Worm (Caenorhabditis elegans) whole organism, L4 larva: ENCODE measurements around the gene C06E4.1.

Experiments
- D1046.2 ChIP-seq: fragments of 200-800 bp; sonication (Bioruptor generic); IDR thresholded peaks from 2 replicates; pipeline ENCODE4 v1.3.6; 2022; ENCODE audit warnings: missing genetic modification characterization, missing compliant biosample characterization
- F44E2.7 ChIP-seq: fragments of 200-800 bp; sonication (Bioruptor generic); IDR thresholded peaks from 2 replicates; pipeline ENCODE4 v2.1.2; 2022; ENCODE audit warnings: missing genetic modification characterization, missing compliant biosample characterization
- Y48G9A.11 ChIP-seq: fragments of 200-800 bp; sonication (Bioruptor generic); IDR thresholded peaks from 2 replicates; pipeline ENCODE4 v1.3.6; 2022; ENCODE audit warnings: missing genetic modification reagents, missing genetic modification characterization, missing compliant biosample characterization
- Y5F2A.4 ChIP-seq: fragments of 200-800 bp; sonication (Bioruptor generic); optimal IDR thresholded peaks from 2 replicates; lab custom pipeline; 2018; ENCODE audit warnings: mild to moderate bottlenecking, missing genetic modification characterization, missing compliant biosample characterization
- ama-1 ChIP-seq: fragments of 150-350 bp; optimal IDR thresholded peaks from 2 replicates; lab custom pipeline; 2014; ENCODE audit warnings: inconsistent platforms, mixed read lengths
- daf-16 ChIP-seq, 3 experiments: sonication (generic microtip); optimal IDR thresholded peaks; 2 replicates each; lab custom pipeline; 2016 to 2017; ENCODE audit warnings: missing genetic modification characterization in 3 of 3, missing genetic modification reagents in 3 of 3, mild to moderate bottlenecking in 2 of 3, missing compliant biosample characterization in 2 of 3, missing biosample characterization in 1 of 3, moderate library complexity in 1 of 3
- daf-19 ChIP-seq: fragments of 200-800 bp; sonication (Bioruptor generic); conservative IDR thresholded peaks from 2 replicates; pipeline ENCODE4 v1.3.6; 2022; ENCODE audit warnings: missing genetic modification characterization, missing compliant biosample characterization
- dmd-6 ChIP-seq: fragments of 200-800 bp; sonication (Bioruptor generic); IDR thresholded peaks from 2 replicates; pipeline ENCODE4 v1.3.6; 2022; ENCODE audit warnings: missing genetic modification reagents, missing genetic modification characterization, missing compliant biosample characterization
- dmd-9 ChIP-seq: fragments of 200-800 bp; sonication (Bioruptor generic); IDR thresholded peaks from 2 replicates; pipeline ENCODE4 v1.3.6; 2022; ENCODE audit warnings: missing genetic modification reagents, missing genetic modification characterization, missing compliant biosample characterization
- duxl-1 ChIP-seq: sonication (generic microtip); optimal IDR thresholded peaks from 2 replicates; lab custom pipeline; 2016; ENCODE audit warnings: mild to moderate bottlenecking, missing genetic modification characterization, moderate library complexity, missing compliant biosample characterization; ENCODE audit not compliant: poor library complexity
- egl-27 ChIP-seq: sonication (generic microtip); optimal IDR thresholded peaks from 3 replicates; lab custom pipeline; 2017; ENCODE audit warnings: missing biosample characterization, missing genetic modification reagents, missing genetic modification characterization
- egl-43 ChIP-seq: fragments of 200-800 bp; sonication (Bioruptor generic); IDR thresholded peaks from 2 replicates; pipeline ENCODE4 v1.3.6; 2022; ENCODE audit warnings: missing genetic modification reagents, missing genetic modification characterization, missing compliant biosample characterization
- gei-8 ChIP-seq: fragments of 200-800 bp; sonication (Bioruptor generic); optimal IDR thresholded peaks from 2 replicates; lab custom pipeline; 2018; ENCODE audit warnings: mild to moderate bottlenecking, missing genetic modification characterization, missing compliant biosample characterization
- hlh-11 ChIP-seq: fragments of 200-800 bp; sonication (Bioruptor generic); optimal IDR thresholded peaks from 2 replicates; lab custom pipeline; 2018; ENCODE audit warnings: mild to moderate bottlenecking, missing genetic modification characterization, missing compliant biosample characterization
- hlh-30 ChIP-seq: sonication (generic microtip); optimal IDR thresholded peaks from 2 replicates; lab custom pipeline; 2017; ENCODE audit warnings: antibody characterized with exemption, mild to moderate bottlenecking, missing genetic modification characterization, missing compliant biosample characterization; ENCODE audit not compliant: insufficient read depth
- jun-1 ChIP-seq: fragments of 150-350 bp; optimal IDR thresholded peaks from 2 replicates; lab custom pipeline; 2014; ENCODE audit warnings: missing biosample characterization, missing genetic modification reagents, missing genetic modification characterization
- lin-29 ChIP-seq: fragments of 200-800 bp; sonication (Bioruptor generic); IDR thresholded peaks from 2 replicates; pipeline ENCODE4 v1.3.6; 2022; ENCODE audit warnings: missing genetic modification reagents, missing genetic modification characterization, missing compliant biosample characterization
- mdl-1 ChIP-seq, 2 experiments: fragments of 150-350 bp in 1 of 2; sonication (generic microtip) in 1 of 2; optimal IDR thresholded peaks; 2 replicates each; lab custom pipeline; 2014 to 2017; ENCODE audit warnings: missing biosample characterization in 2 of 2, missing genetic modification characterization in 2 of 2
- nhr-102 ChIP-seq: sonication (generic microtip); optimal IDR thresholded peaks from 2 replicates; lab custom pipeline; 2016; ENCODE audit warnings: mild to moderate bottlenecking, missing genetic modification characterization, moderate library complexity, missing compliant biosample characterization
- nhr-11 ChIP-seq: fragments of 150-350 bp; optimal IDR thresholded peaks from 2 replicates; lab custom pipeline; 2014; ENCODE audit warnings: missing biosample characterization, missing genetic modification characterization
- nhr-111 ChIP-seq: fragments of 200-800 bp; sonication (Bioruptor generic); optimal IDR thresholded peaks from 2 replicates; lab custom pipeline; 2018; ENCODE audit warnings: mild to moderate bottlenecking, missing genetic modification characterization, missing compliant biosample characterization
- nhr-25 ChIP-seq: sonication (generic microtip); optimal IDR thresholded peaks from 2 replicates; lab custom pipeline; 2017; ENCODE audit warnings: missing genetic modification characterization, mild to moderate bottlenecking, missing compliant biosample characterization, antibody characterized with exemption, moderate library complexity, borderline replicate concordance; ENCODE audit not compliant: insufficient read depth
- nhr-28 ChIP-seq: fragments of 150-350 bp; optimal IDR thresholded peaks from 2 replicates; lab custom pipeline; 2014; ENCODE audit warnings: missing biosample characterization, missing genetic modification characterization
- nhr-48 ChIP-seq: sonication (generic microtip); optimal IDR thresholded peaks from 2 replicates; lab custom pipeline; 2016; ENCODE audit warnings: mild to moderate bottlenecking, missing genetic modification characterization, missing compliant biosample characterization
- nhr-77 ChIP-seq: fragments of 150-350 bp; optimal IDR thresholded peaks from 2 replicates; lab custom pipeline; 2014; ENCODE audit warnings: missing biosample characterization, missing genetic modification characterization
- pqm-1 ChIP-seq: sonication (generic microtip); optimal IDR thresholded peaks from 2 replicates; lab custom pipeline; 2017; ENCODE audit warnings: missing biosample characterization, missing genetic modification characterization
- sdz-12 ChIP-seq: fragments of 200-800 bp; sonication (Bioruptor generic); optimal IDR thresholded peaks from 2 replicates; lab custom pipeline; 2018; ENCODE audit warnings: mild to moderate bottlenecking, missing genetic modification characterization, missing compliant biosample characterization
- snpc-1.2 ChIP-seq: fragments of 200-800 bp; sonication (Bioruptor generic); IDR thresholded peaks from 2 replicates; pipeline ENCODE4 v1.3.6; 2022; ENCODE audit warnings: missing genetic modification reagents, missing genetic modification characterization, missing compliant biosample characterization
- spr-3 ChIP-seq: fragments of 200-800 bp; sonication (Bioruptor generic); optimal IDR thresholded peaks from 2 replicates; lab custom pipeline; 2018; ENCODE audit warnings: mild to moderate bottlenecking, missing genetic modification characterization, missing compliant biosample characterization
- tag-97 ChIP-seq: fragments of 200-800 bp; sonication (Bioruptor generic); IDR thresholded peaks from 2 replicates; pipeline ENCODE4 v1.3.6; 2022; ENCODE audit warnings: missing genetic modification characterization, missing compliant biosample characterization
- tra-1 ChIP-seq: fragments of 200-800 bp; sonication (Bioruptor generic); IDR thresholded peaks from 2 replicates; pipeline ENCODE4 v1.3.6; 2022; ENCODE audit warnings: missing genetic modification reagents, missing genetic modification characterization, missing compliant biosample characterization
- unc-62 ChIP-seq, 3 experiments: fragments of 150-350 bp in 1 of 3; sonication (generic microtip); optimal IDR thresholded peaks in 2 of 3; peaks in 1 of 3; 1 replicate in 1 of 3; 2 replicates in 2 of 3; lab custom pipeline; 2014 to 2017; ENCODE audit warnings: missing biosample characterization in 3 of 3, missing genetic modification characterization in 3 of 3, missing genetic modification reagents in 3 of 3, missing genotype in 1 of 3
- zfp-3 ChIP-seq: fragments of 200-800 bp; sonication (Bioruptor generic); conservative IDR thresholded peaks from 2 replicates; pipeline ENCODE4 v1.3.6; 2022; ENCODE audit warnings: missing genetic modification reagents, missing genetic modification characterization, missing compliant biosample characterization
- zip-2 ChIP-seq: fragments of 150-350 bp; optimal IDR thresholded peaks from 2 replicates; lab custom pipeline; 2014; ENCODE audit warnings: missing biosample characterization, missing genetic modification characterization

Gene C06E4.1

DNA sequence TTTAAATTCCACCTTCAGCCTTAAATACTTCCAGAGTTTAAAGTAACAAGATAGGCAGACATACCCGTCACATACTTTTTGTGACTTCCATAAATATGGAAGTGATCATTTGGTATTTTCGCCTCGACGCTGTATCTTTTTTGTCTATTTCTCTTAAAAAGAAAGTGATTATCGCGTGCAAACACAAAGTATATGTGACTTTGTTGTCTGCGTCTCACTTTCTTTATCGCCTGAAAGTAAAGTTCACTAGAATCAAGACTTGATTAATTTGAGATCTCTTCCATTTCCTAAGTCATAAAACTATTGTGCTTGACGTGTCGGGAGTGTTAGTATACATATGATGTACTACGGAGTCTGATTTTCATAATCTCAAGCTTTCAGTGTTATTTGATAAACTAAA, 24.8 kb upstream of the C06E4.1 start, which contains the start of gene C06E4.6:
Gene C06E4.6, minus strand, starts transcription at position 51 of the 400 bp plus-strand sequence.
- TF ChIP-seq pqm-1 (tag; lab: Kevin White, UChicago) (peak; percentile 43), hlh-30 (tag; lab: Kevin White, UChicago) (peak; percentile 62), nhr-102 (tag; lab: Kevin White, UChicago) (peak; percentile 92), tra-1 (GFP tag; lab: Robert Waterston, UW) (no peak), dmd-6 (GFP tag; lab: Robert Waterston, UW) (peak; percentile 82), tag-97 (GFP tag; lab: Robert Waterston, UW) (no peak), nhr-77 (tag; lab: Kevin White, UChicago) (peak; percentile 7), daf-16 (GFP tag; optimal IDR thresholded peaks at IDR 0.05; lab: Kevin White, UChicago) (no peak), daf-16 (tag; optimal IDR thresholded peaks at IDR 0.05; lab: Kevin White, UChicago) (peak; percentile 23), mdl-1 (tag; optimal IDR thresholded peaks at IDR 0.05; lab: Kevin White, UChicago) (peak in 1 of 2 experiments; percentile 66), nhr-28 (tag; lab: Kevin White, UChicago) (peak; percentile 96), Y5F2A.4 (GFP tag; lab: Kevin White, UChicago) (no peak), dmd-9 (no peak), duxl-1 (tag; lab: Kevin White, UChicago) (no peak)

DNA sequence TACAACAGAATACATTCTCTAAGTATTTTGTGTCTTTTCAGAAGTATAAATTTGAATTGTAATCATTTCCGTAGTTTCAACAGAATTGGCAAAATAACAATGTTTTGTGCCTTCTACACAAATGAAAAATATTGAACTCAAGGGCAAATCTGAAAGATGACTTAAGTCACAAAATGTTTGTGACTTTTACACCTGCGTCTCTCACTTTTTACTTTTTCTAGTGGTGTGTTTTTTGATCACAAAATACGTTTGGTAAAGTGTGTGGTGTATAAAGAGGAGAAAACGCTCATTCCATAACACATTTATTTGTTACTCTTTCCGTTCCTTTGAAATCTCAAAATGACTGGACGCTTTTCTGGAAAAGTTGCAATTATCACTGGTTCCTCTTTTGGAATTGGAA, 22.5 kb upstream of the C06E4.1 start, which contains the start of gene C06E4.3:
Gene C06E4.3, plus strand, starts transcription at position 289 of the 400 bp plus-strand sequence.
- no peak for TF ChIP-seq Y48G9A.11 (GFP tag; lab: Robert Waterston, UW)
- TF ChIP-seq zfp-3: no peak
- TF ChIP-seq dmd-6 (GFP tag; lab: Robert Waterston, UW): peak; percentile 81
- no peak for TF ChIP-seq jun-1 (tag; lab: Kevin White, UChicago)
- TF ChIP-seq ama-1 (lab: Kevin White, UChicago): no peak
- peak; percentile 97 for TF ChIP-seq nhr-28 (tag; lab: Kevin White, UChicago)
- no peak for TF ChIP-seq lin-29 (GFP tag; lab: Robert Waterston, UW)
- no peak for TF ChIP-seq daf-19 (GFP tag; lab: Robert Waterston, UW)
- TF ChIP-seq egl-27 (tag; lab: Kevin White, UChicago): no peak
- TF ChIP-seq nhr-48 (tag; lab: Kevin White, UChicago): no peak
- no peak for TF ChIP-seq sdz-12 (GFP tag; lab: Kevin White, UChicago)
- no peak for TF ChIP-seq D1046.2 (GFP tag; lab: Robert Waterston, UW)
- no peak for TF ChIP-seq gei-8
- TF ChIP-seq egl-43: no peak
- TF ChIP-seq mdl-1 (tag; optimal IDR thresholded peaks at IDR 0.05; lab: Kevin White, UChicago): no peak
- no peak for TF ChIP-seq hlh-11 (tag; lab: Kevin White, UChicago)
- TF ChIP-seq spr-3 (GFP tag; lab: Kevin White, UChicago): no peak
- TF ChIP-seq nhr-25 (tag; lab: Kevin White, UChicago): no peak
- TF ChIP-seq nhr-77 (tag; lab: Kevin White, UChicago): peak; percentile 25
- no peak for TF ChIP-seq snpc-1.2 (GFP tag; lab: Robert Waterston, UW)
- no peak for TF ChIP-seq F44E2.7 (GFP tag; lab: Robert Waterston, UW)
- TF ChIP-seq nhr-111: no peak
- TF ChIP-seq zip-2: no peak
- TF ChIP-seq unc-62 (GFP tag; optimal IDR thresholded peaks at IDR 0.05 in 1 of 2; lab: Kevin White, UChicago): no peak
- no peak for TF ChIP-seq unc-62 (tag; optimal IDR thresholded peaks at IDR 0.05; lab: Kevin White, UChicago)
- no peak for TF ChIP-seq nhr-11 (tag; lab: Kevin White, UChicago)
- TF ChIP-seq hlh-30 (tag; lab: Kevin White, UChicago): peak; percentile 5
- peak; percentile 71 for TF ChIP-seq nhr-102 (tag; lab: Kevin White, UChicago)

- TF ChIP-seq spr-3 (GFP tag; lab: Kevin White, UChicago): no peak
- no peak for TF ChIP-seq zfp-3
- TF ChIP-seq, all 104 proteins: peak for 0
These were observed 19.9 kb upstream of the C06E4.1 start, which contains the start of gene glb-2 for ce11 chrIV:7263137-7263536. TSS of gene glb-2 (minus strand) at chrIV:7263237.
